Worm (Caenorhabditis elegans) whole organism, late embryonic: ENCODE measurements around the gene C03B1.17.

Source experiments
- ceh-14 ChIP-seq: sonication (generic microtip); optimal IDR thresholded peaks from 2 replicates; lab custom pipeline; 2016; ENCODE audit warnings: missing genotype, missing genetic modification characterization, missing compliant biosample characterization
- elt-4 ChIP-seq: sonication (generic microtip); optimal IDR thresholded peaks from 2 replicates; lab custom pipeline; 2016; ENCODE audit warnings: missing genetic modification characterization, missing compliant biosample characterization
- fkh-10 ChIP-seq: fragments of 150-350 bp; optimal IDR thresholded peaks from 2 replicates; lab custom pipeline; 2014; ENCODE audit warnings: missing biosample characterization, missing genetic modification reagents, missing genetic modification characterization
- hlh-30 ChIP-seq: sonication (generic microtip); optimal IDR thresholded peaks from 2 replicates; lab custom pipeline; 2017; ENCODE audit warnings: antibody characterized with exemption, missing genetic modification characterization, missing compliant biosample characterization; ENCODE audit not compliant: insufficient read depth
- madf-2 ChIP-seq: sonication (generic microtip); optimal IDR thresholded peaks from 2 replicates; lab custom pipeline; 2017; ENCODE audit warnings: missing genetic modification characterization, missing compliant biosample characterization
- mec-3 ChIP-seq: sonication (generic microtip); optimal IDR thresholded peaks from 2 replicates; lab custom pipeline; 2016; ENCODE audit warnings: borderline replicate concordance, missing genetic modification characterization, missing compliant biosample characterization
- nhr-11 ChIP-seq: fragments of 150-350 bp; optimal IDR thresholded peaks from 2 replicates; lab custom pipeline; 2014; ENCODE audit warnings: missing biosample characterization, missing genetic modification characterization
- pag-3 ChIP-seq: sonication (generic microtip); optimal IDR thresholded peaks from 2 replicates; lab custom pipeline; 2016; ENCODE audit warnings: missing compliant biosample characterization, missing genetic modification characterization, borderline replicate concordance
- pha-4 ChIP-seq: fragments of 150-350 bp; optimal IDR thresholded peaks from 2 replicates; lab custom pipeline; 2018; ENCODE audit warnings: missing biosample characterization, missing genetic modification reagents, missing genetic modification characterization
- pqm-1 ChIP-seq: sonication (generic microtip); optimal IDR thresholded peaks from 2 replicates; lab custom pipeline; 2016; ENCODE audit warnings: missing genetic modification characterization, missing compliant biosample characterization
- sox-2 ChIP-seq: fragments of 200-800 bp; sonication (Bioruptor generic); IDR thresholded peaks from 2 replicates; pipeline ENCODE4 v1.3.6; 2022; ENCODE audit warnings: missing genetic modification reagents, missing genetic modification characterization, missing compliant biosample characterization
- sox-4 ChIP-seq: sonication (generic microtip); optimal IDR thresholded peaks from 2 replicates; lab custom pipeline; 2017; ENCODE audit warnings: mild to moderate bottlenecking, missing genetic modification characterization, inconsistent platforms, missing compliant biosample characterization
- unc-86 ChIP-seq: sonication (generic microtip); optimal IDR thresholded peaks from 2 replicates; lab custom pipeline; 2016; ENCODE audit warnings: missing genetic modification characterization, missing compliant biosample characterization

DNA sequence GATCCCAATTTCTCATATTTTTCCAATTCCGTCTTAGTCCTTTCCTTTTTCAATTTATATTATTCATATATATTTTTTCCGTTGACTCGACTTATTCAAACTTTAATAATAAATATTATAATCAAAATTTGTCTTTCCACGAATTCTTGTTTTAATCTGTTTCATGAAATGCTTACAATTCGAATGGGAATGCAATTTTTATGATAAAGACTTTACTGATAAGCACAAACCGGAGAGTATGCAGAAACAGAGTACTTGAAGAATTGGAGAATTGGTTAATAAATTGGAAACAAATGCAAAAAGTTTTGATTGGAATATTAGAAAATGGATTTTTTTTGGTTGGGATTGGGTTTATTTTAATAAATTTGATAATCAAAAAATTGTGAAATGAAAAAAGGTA lies 34.8 kb downstream of the C03B1.17 start:
- TF ChIP-seq mec-3 (tag; lab: Kevin White, UChicago) (no peak), pag-3 (tag; lab: Kevin White, UChicago) (no peak), pqm-1 (tag; lab: Kevin White, UChicago) (no peak), madf-2 (no peak), sox-2 (GFP tag; lab: Robert Waterston, UW) (no peak), sox-4 (no peak), unc-86 (tag; lab: Kevin White, UChicago) (no peak), elt-4 (tag; lab: Kevin White, UChicago) (no peak), nhr-11 (tag; lab: Kevin White, UChicago) (no peak), ceh-14 (no peak), fkh-10 (GFP tag; lab: Kevin White, UChicago) (no peak), pha-4 (no peak), hlh-30 (tag; lab: Kevin White, UChicago) (no peak)
